Fruit fly (Drosophila melanogaster) whole organism, embryonic: ENCODE data around the gene CG1951.

ENCODE experiments used
- Asciz ChIP-seq: fragments of 200-800 bp; sonication (Bioruptor generic); optimal IDR thresholded peaks from 2 replicates; lab custom pipeline; 2017; ENCODE audit warnings: missing biosample characterization, mild to moderate bottlenecking, missing genetic modification characterization, missing genetic modification reagents
- BEAF-32 ChIP-seq: fragments of 200-800 bp; sonication (Bioruptor generic); optimal IDR thresholded peaks from 3 replicates; lab custom pipeline; 2017; ENCODE audit warnings: missing biosample characterization, missing genetic modification characterization, mild to moderate bottlenecking, moderate library complexity, missing genetic modification reagents
- CG10147 ChIP-seq: fragments of 200-800 bp; sonication (Bioruptor generic); optimal IDR thresholded peaks from 2 replicates; lab custom pipeline; 2019; ENCODE audit warnings: missing biosample characterization, mild to moderate bottlenecking, missing genetic modification characterization, moderate library complexity
- CG1024 ChIP-seq: fragments of 200-800 bp; sonication (Bioruptor generic); IDR thresholded peaks from 2 replicates; pipeline ENCODE4 v1.3.6; 2022; ENCODE audit warnings: missing biosample characterization, missing genetic modification characterization
- CG10366 ChIP-seq: fragments of 200-800 bp; sonication (Bioruptor generic); IDR thresholded peaks from 2 replicates; pipeline ENCODE4 v1.3.6; 2022; ENCODE audit warnings: missing biosample characterization, missing genetic modification characterization
- CG12299 ChIP-seq: fragments of 200-800 bp; sonication (Bioruptor generic); optimal IDR thresholded peaks from 2 replicates; lab custom pipeline; 2018; ENCODE audit warnings: missing biosample characterization, mild to moderate bottlenecking, missing genetic modification characterization
- CG12391 ChIP-seq: fragments of 200-800 bp; sonication (Bioruptor generic); optimal IDR thresholded peaks from 3 replicates; lab custom pipeline; 2018; ENCODE audit warnings: missing biosample characterization, mild to moderate bottlenecking, missing genetic modification characterization, moderate library complexity
- CG14965 ChIP-seq: fragments of 200-800 bp; sonication (Bioruptor generic); optimal IDR thresholded peaks from 2 replicates; lab custom pipeline; 2016; ENCODE audit warnings: missing biosample characterization, missing genetic modification characterization, borderline replicate concordance
- CG15601 ChIP-seq: fragments of 200-800 bp; sonication (Bioruptor generic); optimal IDR thresholded peaks from 3 replicates; lab custom pipeline; 2019; ENCODE audit warnings: missing biosample characterization, mild to moderate bottlenecking, missing genetic modification characterization, moderate library complexity
- CG1647 ChIP-seq: fragments of 200-800 bp; sonication (Bioruptor generic); optimal IDR thresholded peaks from 3 replicates; lab custom pipeline; 2016; ENCODE audit warnings: missing biosample characterization, missing genetic modification characterization
- CG16815 ChIP-seq: fragments of 200-800 bp; sonication (Bioruptor generic); optimal IDR thresholded peaks from 3 replicates; lab custom pipeline; 2017; ENCODE audit warnings: missing biosample characterization, mild to moderate bottlenecking, missing genetic modification characterization
- CG18011 ChIP-seq: fragments of 200-800 bp; sonication (Bioruptor generic); optimal IDR thresholded peaks from 2 replicates; lab custom pipeline; 2017; ENCODE audit warnings: missing biosample characterization, missing genetic modification characterization, mild to moderate bottlenecking, moderate library complexity, missing genotype
- CG30403 ChIP-seq: fragments of 200-800 bp; sonication (Bioruptor generic); optimal IDR thresholded peaks from 3 replicates; lab custom pipeline; 2016; ENCODE audit warnings: missing biosample characterization, missing genetic modification characterization
- CG31365 ChIP-seq: fragments of 200-800 bp; sonication (Bioruptor generic); optimal IDR thresholded peaks from 2 replicates; lab custom pipeline; 2018; ENCODE audit warnings: missing biosample characterization, mild to moderate bottlenecking, missing genetic modification characterization
- CG4282 ChIP-seq: fragments of 200-800 bp; sonication (Bioruptor generic); optimal IDR thresholded peaks from 2 replicates; lab custom pipeline; 2016; ENCODE audit warnings: missing biosample characterization, missing genetic modification characterization
- CG4617 ChIP-seq: fragments of 200-800 bp; sonication (Bioruptor generic); optimal IDR thresholded peaks from 3 replicates; lab custom pipeline; 2016; ENCODE audit warnings: missing biosample characterization, missing genetic modification characterization, borderline replicate concordance
- CG7271 ChIP-seq: fragments of 200-800 bp; sonication (Bioruptor generic); optimal IDR thresholded peaks from 2 replicates; lab custom pipeline; 2018; ENCODE audit warnings: missing biosample characterization, mild to moderate bottlenecking, missing genetic modification characterization, moderate library complexity
- CrebB ChIP-seq: fragments of 200-800 bp; sonication (Bioruptor generic); optimal IDR thresholded peaks from 3 replicates; lab custom pipeline; 2018; ENCODE audit warnings: missing biosample characterization, mild to moderate bottlenecking, missing genetic modification characterization
- Dek ChIP-seq: fragments of 200-800 bp; sonication (Bioruptor generic); optimal IDR thresholded peaks from 3 replicates; lab custom pipeline; 2019; ENCODE audit warnings: missing biosample characterization, mild to moderate bottlenecking, missing genetic modification characterization, moderate library complexity
- Elba2 ChIP-seq: fragments of 200-800 bp; sonication (Bioruptor generic); optimal IDR thresholded peaks from 3 replicates; lab custom pipeline; 2016; ENCODE audit warnings: missing biosample characterization, missing genetic modification characterization
- Ets97D ChIP-seq: fragments of 200-800 bp; sonication (Bioruptor generic); optimal IDR thresholded peaks from 3 replicates; lab custom pipeline; 2016; ENCODE audit warnings: missing biosample characterization, missing genetic modification characterization
- Fer1 ChIP-seq: fragments of 200-800 bp; sonication (Bioruptor generic); optimal IDR thresholded peaks from 2 replicates; lab custom pipeline; 2017; ENCODE audit warnings: missing biosample characterization, mild to moderate bottlenecking, missing genetic modification characterization
- Hand ChIP-seq: fragments of 200-800 bp; sonication (Bioruptor generic); optimal IDR thresholded peaks from 2 replicates; lab custom pipeline; 2017; ENCODE audit warnings: mild to moderate bottlenecking, missing biosample characterization, missing genetic modification reagents, missing genetic modification characterization
- HmgD ChIP-seq: fragments of 200-800 bp; sonication (Bioruptor generic); optimal IDR thresholded peaks from 3 replicates; lab custom pipeline; 2016; ENCODE audit warnings: missing biosample characterization, missing genetic modification characterization
- Hmr ChIP-seq: fragments of 200-800 bp; sonication (Bioruptor generic); optimal IDR thresholded peaks from 3 replicates; lab custom pipeline; 2017; ENCODE audit warnings: mild to moderate bottlenecking, missing biosample characterization, missing genetic modification reagents, missing genetic modification characterization
- Max ChIP-seq: fragments of 200-800 bp; sonication (Bioruptor generic); optimal IDR thresholded peaks from 2 replicates; lab custom pipeline; 2016; ENCODE audit warnings: missing biosample characterization, mild to moderate bottlenecking, missing genetic modification characterization
- Mrtf ChIP-seq: fragments of 200-800 bp; sonication (Bioruptor generic); IDR thresholded peaks from 3 replicates; pipeline ENCODE4 v1.3.6; 2022; ENCODE audit warnings: missing biosample characterization, missing genetic modification characterization
- Sin3A ChIP-seq: fragments of >200 bp; optimal IDR thresholded peaks from 2 replicates; lab custom pipeline; 2018
- Ssrp ChIP-seq: fragments of 200-800 bp; sonication (Bioruptor generic); optimal IDR thresholded peaks from 2 replicates; lab custom pipeline; 2018; ENCODE audit warnings: missing biosample characterization, mild to moderate bottlenecking, missing genetic modification characterization, moderate library complexity
- Stat92E ChIP-seq, 3 experiments: fragments of >200 bp in 2 of 3; fragments of 200-800 bp in 1 of 3; sonication (Bioruptor generic) in 1 of 3; optimal IDR thresholded peaks; 2 replicates each; lab custom pipeline; 2017 to 2019; ENCODE audit warnings: missing biosample characterization in 3 of 3, missing genetic modification characterization in 3 of 3, mild to moderate bottlenecking in 1 of 3, moderate library complexity in 1 of 3
- Xbp1 ChIP-seq: fragments of 200-800 bp; sonication (Bioruptor generic); optimal IDR thresholded peaks from 3 replicates; lab custom pipeline; 2016; ENCODE audit warnings: missing biosample characterization, mild to moderate bottlenecking, missing genetic modification characterization
- amos ChIP-seq: fragments of 200-800 bp; sonication (Bioruptor generic); IDR thresholded peaks from 2 replicates; pipeline ENCODE4 v1.3.6; 2022; ENCODE audit warnings: missing biosample characterization, missing genetic modification characterization; ENCODE audit not compliant: partially characterized antibody
- bcd ChIP-seq: fragments of 200-800 bp; sonication (Bioruptor generic); optimal IDR thresholded peaks from 2 replicates; lab custom pipeline; 2017; ENCODE audit warnings: missing biosample characterization, mild to moderate bottlenecking, missing genetic modification characterization
- ewg ChIP-seq: fragments of 200-800 bp; sonication (Bioruptor generic); optimal IDR thresholded peaks from 3 replicates; lab custom pipeline; 2017; ENCODE audit warnings: mild to moderate bottlenecking, missing biosample characterization, missing genetic modification reagents, missing genetic modification characterization
- eyg ChIP-seq: fragments of 200-800 bp; sonication (Bioruptor generic); optimal IDR thresholded peaks from 3 replicates; lab custom pipeline; 2016; ENCODE audit warnings: missing biosample characterization, missing genetic modification characterization
- fu2 ChIP-seq: fragments of 200-800 bp; sonication (Bioruptor generic); optimal IDR thresholded peaks from 2 replicates; lab custom pipeline; 2016; ENCODE audit warnings: missing biosample characterization, missing genetic modification characterization
- hb ChIP-seq: fragments of 200-800 bp; sonication (Bioruptor generic); IDR thresholded peaks from 3 replicates; pipeline ENCODE4 v1.3.6; 2022; ENCODE audit warnings: missing biosample characterization, missing genetic modification characterization; ENCODE audit not compliant: partially characterized antibody
- hkb ChIP-seq, 2 experiments: fragments of 200-800 bp in 1 of 2; fragments of >200 bp in 1 of 2; sonication (Bioruptor generic) in 1 of 2; IDR thresholded peaks in 1 of 2; optimal IDR thresholded peaks in 1 of 2; 2 replicates each; pipeline versions ENCODE4 v1.3.6 to Lab custom; 2017 to 2022; ENCODE audit warnings: missing biosample characterization in 1 of 2, missing genetic modification characterization in 1 of 2
- inv ChIP-seq: fragments of 200-800 bp; sonication (Bioruptor generic); IDR thresholded peaks from 2 replicates; pipeline ENCODE4 v1.3.6; 2022; ENCODE audit warnings: missing biosample characterization, missing genetic modification characterization; ENCODE audit not compliant: partially characterized antibody
- org-1 ChIP-seq: fragments of 200-800 bp; sonication (Bioruptor generic); optimal IDR thresholded peaks from 2 replicates; lab custom pipeline; 2017; ENCODE audit warnings: missing biosample characterization, missing genetic modification characterization
- otp ChIP-seq: fragments of 200-800 bp; sonication (Bioruptor generic); IDR thresholded peaks from 3 replicates; pipeline ENCODE4, ENCODE4 v1.3.6; 2022; ENCODE audit warnings: missing biosample characterization, missing genetic modification characterization
- psq ChIP-seq: fragments of 200-800 bp; sonication (Bioruptor generic); optimal IDR thresholded peaks from 2 replicates; lab custom pipeline; 2017; ENCODE audit warnings: missing biosample characterization, missing genetic modification characterization
- rib ChIP-seq: fragments of 200-800 bp; sonication (Bioruptor generic); IDR thresholded peaks from 2 replicates; pipeline ENCODE4 v1.3.6; 2022; ENCODE audit warnings: missing biosample characterization, missing genetic modification characterization
- scrt ChIP-seq: fragments of 200-800 bp; sonication (Bioruptor generic); optimal IDR thresholded peaks from 2 replicates; lab custom pipeline; 2018; ENCODE audit warnings: missing biosample characterization, mild to moderate bottlenecking, missing genetic modification characterization, moderate library complexity
- sug ChIP-seq: fragments of 200-800 bp; optimal IDR thresholded peaks from 2 replicates; lab custom pipeline; 2019; ENCODE audit warnings: missing biosample characterization, mild to moderate bottlenecking, missing genetic modification characterization, moderate library complexity
- tx ChIP-seq: fragments of 200-800 bp; sonication (Bioruptor generic); optimal IDR thresholded peaks from 2 replicates; lab custom pipeline; 2016; ENCODE audit warnings: missing biosample characterization, missing genetic modification characterization
- wek ChIP-seq: fragments of 200-800 bp; sonication (Bioruptor generic); optimal IDR thresholded peaks from 3 replicates; lab custom pipeline; 2018; ENCODE audit warnings: missing biosample characterization, mild to moderate bottlenecking, missing genetic modification characterization, moderate library complexity
- zen ChIP-seq: fragments of 200-800 bp; sonication (Bioruptor generic); optimal IDR thresholded peaks from 3 replicates; lab custom pipeline; 2018; ENCODE audit warnings: missing biosample characterization, mild to moderate bottlenecking, missing genetic modification characterization, moderate library complexity

Gene CG1951

dm6 chr3R:29038960-29039581, 12.0 kb downstream of the CG1951 start, which contains the start of the genes Slu7 and Pkc98E (continued):
- peak; percentile 71 for TF ChIP-seq ewg (GFP tag; lab: Kevin White, UChicago)
- TF ChIP-seq CG31365 = no peak
- TF ChIP-seq hkb (optimal IDR thresholded peaks at IDR 0.05; lab: Kevin White, UChicago) = no peak
- no peak; the same call in 1 of the 2 replicates for TF ChIP-seq hkb (GFP tag; IDR thresholded peaks at IDR 0.05; lab: Robert Waterston, UW)
- TF ChIP-seq CG18011 = peak; percentile 31
- TF ChIP-seq inv = peak; percentile 86
- TF ChIP-seq CG15601 (tag; lab: Kevin White, UChicago) = no peak
- peak; percentile 19 for TF ChIP-seq scrt
- TF ChIP-seq otp = 0 out of 3 replicates have a peak, but pooled peaks have one; percentile 17
- peak; percentile 99 for TF ChIP-seq Elba2
- TF ChIP-seq eyg (GFP tag; lab: Kevin White, UChicago) = peak; percentile 45
- TF ChIP-seq Ets97D = peak; percentile 74
- peak; percentile 53 for TF ChIP-seq tx (GFP tag; lab: Kevin White, UChicago)
- TF ChIP-seq HmgD (GFP tag; lab: Kevin White, UChicago) = peak; percentile 50
- peak; percentile 66 for TF ChIP-seq CG30403 (GFP tag; lab: Kevin White, UChicago)
- peak; percentile 26 for TF ChIP-seq Dek (tag; lab: Kevin White, UChicago)
- TF ChIP-seq zen (tag; lab: Kevin White, UChicago) = peak; percentile 66
- TF ChIP-seq fu2 (GFP tag; lab: Kevin White, UChicago) = peak; percentile 71
- peak; percentile 53 for TF ChIP-seq CG4282 (GFP tag; lab: Kevin White, UChicago)
- no peak for TF ChIP-seq Hand
- peak; percentile 70 for TF ChIP-seq bcd
- TF ChIP-seq CG12391 (tag; lab: Kevin White, UChicago) = peak; percentile 33
- no peak for TF ChIP-seq wek
- peak; percentile 52 for TF ChIP-seq sug (tag; lab: Kevin White, UChicago)
- TF ChIP-seq CG16815 (GFP tag; lab: Kevin White, UChicago) = peak; percentile 30
- peak; percentile 42 for TF ChIP-seq CrebB (tag; lab: Kevin White, UChicago)
- peak; percentile 50 for TF ChIP-seq CG1647
- TF ChIP-seq CG4617 = peak; percentile 97
- TF ChIP-seq Fer1 (GFP tag; lab: Kevin White, UChicago) = peak; percentile 63
- no peak for TF ChIP-seq org-1 (GFP tag; lab: Kevin White, UChicago)
- peak; percentile 46 for TF ChIP-seq CG10366 (GFP tag; lab: Robert Waterston, UW)
- TF ChIP-seq Max (GFP tag; lab: Kevin White, UChicago) = peak; percentile 64
- peak; percentile 22 for TF ChIP-seq CG12299 (tag; lab: Kevin White, UChicago)
- TF ChIP-seq psq (GFP tag; lab: Kevin White, UChicago) = peak; percentile 14
- no peak for TF ChIP-seq Ssrp (tag; lab: Kevin White, UChicago)
- TF ChIP-seq Xbp1 (GFP tag; lab: Kevin White, UChicago) = peak; percentile 66
- no peak for TF ChIP-seq CG7271 (tag; lab: Kevin White, UChicago)
- peak; percentile 94 for TF ChIP-seq amos (GFP tag; lab: Robert Waterston, UW)
- no peak for TF ChIP-seq Asciz (GFP tag; lab: Kevin White, UChicago)
- TF ChIP-seq rib (GFP tag; lab: Robert Waterston, UW) = peak; percentile 74; the same call in 1 of the 2 replicates
- TF ChIP-seq hb = peak; percentile 88
- peak in 1 of 3 experiments; percentile 28 for TF ChIP-seq Stat92E (GFP tag; optimal IDR thresholded peaks at IDR 0.05; lab: Kevin White, UChicago)
- no peak for TF ChIP-seq CG14965 (GFP tag; lab: Kevin White, UChicago)
- peak; percentile 46 for TF ChIP-seq CG10147 (GFP tag; lab: Kevin White, UChicago)
- TF ChIP-seq Sin3A (lab: Kevin White, UChicago) = peak; percentile 86
- TF ChIP-seq Mrtf (GFP tag; lab: Robert Waterston, UW) = 0 out of 3 replicates have a peak, but pooled peaks have one; percentile 55
- peak; percentile 61 for TF ChIP-seq Hmr (GFP tag; lab: Kevin White, UChicago)
- peak; percentile 34; the same call in 1 of the 2 replicates for TF ChIP-seq CG1024 (GFP tag; lab: Robert Waterston, UW)
- TF ChIP-seq BEAF-32 = peak; percentile 93
